Fruit fly (Drosophila melanogaster): ENCODE results near the gene MED14.
A peak's percentile ranks its signal among the peaks of the same experiment; 100 is the strongest.

Gene MED14

dm6 chr3L:642865-643738, 50.1 kb downstream of the MED14 start:
- no peak for TF ChIP-seq rn (GFP tag; IDR thresholded peaks at IDR 0.05)
- TF ChIP-seq CG14655 (GFP tag; optimal IDR thresholded peaks at IDR 0.05) = no peak
- no peak for TF ChIP-seq gl (tag; optimal IDR thresholded peaks at IDR 0.05)
- peak; percentile 67 for TF ChIP-seq EcR (GFP tag; optimal IDR thresholded peaks at IDR 0.05)

dm6 chr3L:644111-644718, 51.2 kb downstream of the MED14 start:
- TF ChIP-seq EcR (GFP tag; optimal IDR thresholded peaks at IDR 0.05) (peak; percentile 10), rn (GFP tag; IDR thresholded peaks at IDR 0.05) (peak; percentile 86), CG9948 (tag; optimal IDR thresholded peaks at IDR 0.05) (peak; percentile 87), fd96Ca (GFP tag; IDR thresholded peaks at IDR 0.05) (peak; percentile 96), CG13204 (GFP tag; optimal IDR thresholded peaks at IDR 0.05) (peak; percentile 53), CG8301 (tag; optimal IDR thresholded peaks at IDR 0.05) (peak; percentile 94), Pif1B (GFP tag; optimal IDR thresholded peaks at IDR 0.05) (peak; percentile 91), CG15710 (tag; optimal IDR thresholded peaks at IDR 0.05) (peak; percentile 81), CG14655 (GFP tag; optimal IDR thresholded peaks at IDR 0.05) (peak; percentile 94), CG32121 (GFP tag; IDR thresholded peaks at IDR 0.05) (peak; percentile 90), CG12605 (GFP tag; IDR thresholded peaks at IDR 0.05) (peak; percentile 78), CG34367 (tag; optimal IDR thresholded peaks at IDR 0.05) (peak; percentile 84), CG8159 (tag; optimal IDR thresholded peaks at IDR 0.05) (peak; percentile 82), gl (tag; optimal IDR thresholded peaks at IDR 0.05) (peak; percentile 50), Snoo (tag; optimal IDR thresholded peaks at IDR 0.05) (peak; percentile 86), Ets98B (GFP tag; IDR thresholded peaks at IDR 0.05) (peak; percentile 96), CG10348 (GFP tag; IDR thresholded peaks at IDR 0.05) (peak; percentile 51; the same call in 1 of the 2 replicates), CG17806 (tag; optimal IDR thresholded peaks at IDR 0.05) (peak; percentile 88), Pif1A (GFP tag; optimal IDR thresholded peaks at IDR 0.05) (peak; percentile 92), CG4496 (GFP tag; IDR thresholded peaks at IDR 0.05) (peak; percentile 96), D1 (tag; optimal IDR thresholded peaks at IDR 0.05) (peak; percentile 18)

dm6 chr3L:645426-646036, 52.5 kb downstream of the MED14 start:
- TF ChIP-seq CG12605 (GFP tag; IDR thresholded peaks at IDR 0.05) (no peak), EcR (GFP tag; optimal IDR thresholded peaks at IDR 0.05) (peak; percentile 13), CG9948 (tag; optimal IDR thresholded peaks at IDR 0.05) (no peak)

dm6 chr3L:647529-647928, 54.5 kb downstream of the MED14 start:
- TF ChIP-seq CG17806 (tag; optimal IDR thresholded peaks at IDR 0.05) (no peak), CG9948 (tag; optimal IDR thresholded peaks at IDR 0.05) (no peak), CG10348 (GFP tag; IDR thresholded peaks at IDR 0.05) (no peak), CG32121 (GFP tag; IDR thresholded peaks at IDR 0.05) (no peak), CG12605 (GFP tag; IDR thresholded peaks at IDR 0.05) (no peak), CG4496 (GFP tag; IDR thresholded peaks at IDR 0.05) (no peak), Pif1B (GFP tag; optimal IDR thresholded peaks at IDR 0.05) (no peak), CG13204 (GFP tag; optimal IDR thresholded peaks at IDR 0.05) (no peak)

dm6 chr3L:648155-649024, 55.3 kb downstream of the MED14 start, which contains the start of gene Gale:
Gene Gale (plus strand): TSS chr3L:648555.
- TF ChIP-seq CG32121 (GFP tag; IDR thresholded peaks at IDR 0.05) (peak; percentile 49; the same call in 1 of the 2 replicates), fd96Ca (GFP tag; IDR thresholded peaks at IDR 0.05) (no peak), CG8301 (tag; optimal IDR thresholded peaks at IDR 0.05) (no peak), EcR (GFP tag; optimal IDR thresholded peaks at IDR 0.05) (peak; percentile 95), Snoo (tag; optimal IDR thresholded peaks at IDR 0.05) (no peak), CG8159 (tag; optimal IDR thresholded peaks at IDR 0.05) (peak; percentile 13), Ets98B (GFP tag; IDR thresholded peaks at IDR 0.05) (peak; percentile 42; the same call in 1 of the 2 replicates), CG15710 (tag; optimal IDR thresholded peaks at IDR 0.05) (no peak), Pif1B (GFP tag; optimal IDR thresholded peaks at IDR 0.05) (no peak)

Data from whole organism, pupa.